Fruit fly (Drosophila melanogaster) whole organism, embryonic: ENCODE data around the gene CG43999.

Experiments
- Abd-B ChIP-seq: fragments of 200-800 bp; sonication (Bioruptor generic); optimal IDR thresholded peaks from 2 replicates; lab custom pipeline; 2018; ENCODE audit warnings: missing biosample characterization, mild to moderate bottlenecking, missing genetic modification characterization, moderate library complexity
- Atf3 ChIP-seq: fragments of 200-800 bp; sonication (Bioruptor generic); optimal IDR thresholded peaks from 3 replicates; lab custom pipeline; 2016; ENCODE audit warnings: missing biosample characterization, missing genetic modification characterization
- Bteb2 ChIP-seq: fragments of 200-800 bp; sonication (Bioruptor generic); optimal IDR thresholded peaks from 2 replicates; lab custom pipeline; 2016; ENCODE audit warnings: missing biosample characterization, missing genetic modification characterization
- CG10462 ChIP-seq: fragments of 200-800 bp; sonication (Bioruptor generic); optimal IDR thresholded peaks from 2 replicates; lab custom pipeline; 2016; ENCODE audit warnings: missing biosample characterization, missing genetic modification characterization
- CG10979 ChIP-seq: fragments of 200-800 bp; sonication (Bioruptor generic); optimal IDR thresholded peaks from 2 replicates; lab custom pipeline; 2018; ENCODE audit warnings: missing biosample characterization, mild to moderate bottlenecking, missing genetic modification characterization, moderate library complexity
- CG11085 ChIP-seq: fragments of 200-800 bp; sonication (Bioruptor generic); IDR thresholded peaks from 2 replicates; pipeline ENCODE4 v1.3.6; 2022; ENCODE audit warnings: missing biosample characterization, missing genetic modification characterization
- CG12236 ChIP-seq: fragments of 200-800 bp; sonication (Bioruptor generic); optimal IDR thresholded peaks from 2 replicates; lab custom pipeline; 2016; ENCODE audit warnings: missing biosample characterization, missing genetic modification characterization
- CG12299 ChIP-seq: fragments of 200-800 bp; sonication (Bioruptor generic); optimal IDR thresholded peaks from 2 replicates; lab custom pipeline; 2018; ENCODE audit warnings: missing biosample characterization, mild to moderate bottlenecking, missing genetic modification characterization
- CG14965 ChIP-seq: fragments of 200-800 bp; sonication (Bioruptor generic); optimal IDR thresholded peaks from 2 replicates; lab custom pipeline; 2016; ENCODE audit warnings: missing biosample characterization, missing genetic modification characterization, borderline replicate concordance
- CG15269 ChIP-seq: fragments of 200-800 bp; sonication (Bioruptor generic); optimal IDR thresholded peaks from 2 replicates; lab custom pipeline; 2018; ENCODE audit warnings: missing biosample characterization, mild to moderate bottlenecking, missing genetic modification characterization, moderate library complexity
- CG31224 ChIP-seq: fragments of 200-800 bp; sonication (Bioruptor generic); IDR thresholded peaks from 2 replicates; pipeline ENCODE4 v1.3.6; 2022; ENCODE audit warnings: missing biosample characterization, missing genetic modification characterization
- CG4424 ChIP-seq: fragments of 200-800 bp; sonication (Bioruptor generic); optimal IDR thresholded peaks from 3 replicates; lab custom pipeline; 2016; ENCODE audit warnings: missing biosample characterization, missing genetic modification characterization
- CG4617 ChIP-seq: fragments of 200-800 bp; sonication (Bioruptor generic); optimal IDR thresholded peaks from 3 replicates; lab custom pipeline; 2016; ENCODE audit warnings: missing biosample characterization, missing genetic modification characterization, borderline replicate concordance
- CG4854 ChIP-seq: fragments of 200-800 bp; sonication (Bioruptor generic); optimal IDR thresholded peaks from 2 replicates; lab custom pipeline; 2016; ENCODE audit warnings: missing biosample characterization, missing genetic modification characterization, inconsistent platforms
- CG5953 ChIP-seq: fragments of 200-800 bp; sonication (Bioruptor generic); IDR thresholded peaks from 2 replicates; pipeline ENCODE4 v1.3.6; 2022; ENCODE audit warnings: missing biosample characterization, missing genetic modification characterization
- CG6175 ChIP-seq: fragments of 200-800 bp; sonication (Bioruptor generic); IDR thresholded peaks from 3 replicates; pipeline ENCODE4 v1.3.6; 2022; ENCODE audit warnings: missing biosample characterization, missing genetic modification characterization
- CG6689 ChIP-seq: fragments of 200-800 bp; sonication (Bioruptor generic); IDR thresholded peaks from 2 replicates; pipeline ENCODE4 v1.3.6; 2022; ENCODE audit warnings: missing biosample characterization, missing genetic modification characterization
- CG7928 ChIP-seq: fragments of 200-800 bp; sonication (Bioruptor generic); optimal IDR thresholded peaks from 2 replicates; lab custom pipeline; 2017; ENCODE audit warnings: missing biosample characterization, mild to moderate bottlenecking, missing genetic modification characterization
- CG8281 ChIP-seq: fragments of 200-800 bp; sonication (Bioruptor generic); optimal IDR thresholded peaks from 2 replicates; lab custom pipeline; 2018; ENCODE audit warnings: missing biosample characterization, mild to moderate bottlenecking, missing genetic modification characterization, moderate library complexity
- CG8388 ChIP-seq: fragments of 200-800 bp; sonication (Bioruptor generic); optimal IDR thresholded peaks from 2 replicates; lab custom pipeline; 2019; ENCODE audit warnings: missing biosample characterization, mild to moderate bottlenecking, missing genetic modification characterization, moderate library complexity
- CkIIα-i1 ChIP-seq: fragments of 200-800 bp; sonication (Bioruptor generic); IDR thresholded peaks from 2 replicates; pipeline ENCODE4 v1.3.6; 2022; ENCODE audit warnings: missing biosample characterization, missing genetic modification characterization
- Deaf1 ChIP-seq: fragments of 200-800 bp; optimal IDR thresholded peaks from 3 replicates; lab custom pipeline; 2019; ENCODE audit warnings: missing biosample characterization, mild to moderate bottlenecking, missing genetic modification characterization, moderate library complexity
- Dfd ChIP-seq, 2 experiments: fragments of >200 bp; optimal IDR thresholded peaks; 2 replicates each; lab custom pipeline; 2017; ENCODE audit warnings: missing biosample characterization in 2 of 2, missing genetic modification characterization in 2 of 2
- Elba2 ChIP-seq: fragments of 200-800 bp; sonication (Bioruptor generic); optimal IDR thresholded peaks from 3 replicates; lab custom pipeline; 2016; ENCODE audit warnings: missing biosample characterization, missing genetic modification characterization
- Hr51 ChIP-seq, 2 experiments: fragments of 200-800 bp; sonication (Bioruptor generic); optimal IDR thresholded peaks; 2 replicates in 1 of 2; 3 replicates in 1 of 2; lab custom pipeline; 2016 to 2018; ENCODE audit warnings: missing biosample characterization in 2 of 2, missing genetic modification characterization in 2 of 2, mild to moderate bottlenecking in 1 of 2, moderate library complexity in 1 of 2
- Jarid2 ChIP-seq: fragments of 200-800 bp; sonication (Bioruptor generic); optimal IDR thresholded peaks from 3 replicates; lab custom pipeline; 2017; ENCODE audit warnings: mild to moderate bottlenecking, missing biosample characterization, missing genetic modification reagents, missing genetic modification characterization
- MBD-R2 ChIP-seq: fragments of 200-800 bp; sonication (Bioruptor generic); IDR thresholded peaks from 2 replicates; pipeline ENCODE4 v1.3.6; 2022; ENCODE audit warnings: missing biosample characterization, missing genetic modification characterization
- Mad ChIP-seq: fragments of 200-800 bp; sonication (Bioruptor generic); optimal IDR thresholded peaks from 2 replicates; lab custom pipeline; 2016; ENCODE audit warnings: missing biosample characterization, missing genetic modification characterization
- NC2β ChIP-seq: fragments of 200-800 bp; sonication (Bioruptor generic); optimal IDR thresholded peaks from 2 replicates; lab custom pipeline; 2016; ENCODE audit warnings: missing biosample characterization, missing genetic modification characterization
- Nf-YA ChIP-seq: fragments of 200-800 bp; sonication (Bioruptor generic); IDR thresholded peaks from 2 replicates; pipeline ENCODE4 v1.3.6; 2022; ENCODE audit warnings: missing biosample characterization, missing genetic modification characterization
- Nf-YB ChIP-seq: fragments of 200-800 bp; sonication (Bioruptor generic); optimal IDR thresholded peaks from 3 replicates; lab custom pipeline; 2019; ENCODE audit warnings: missing biosample characterization, mild to moderate bottlenecking, missing genetic modification characterization, moderate library complexity
- Ravus ChIP-seq: fragments of 200-800 bp; sonication (Bioruptor generic); IDR thresholded peaks from 2 replicates; pipeline ENCODE4 v1.3.6; 2022; ENCODE audit warnings: missing biosample characterization, missing genetic modification characterization
- Stat92E ChIP-seq, 3 experiments: fragments of >200 bp in 2 of 3; fragments of 200-800 bp in 1 of 3; sonication (Bioruptor generic) in 1 of 3; optimal IDR thresholded peaks; 2 replicates each; lab custom pipeline; 2017 to 2019; ENCODE audit warnings: missing biosample characterization in 3 of 3, missing genetic modification characterization in 3 of 3, mild to moderate bottlenecking in 1 of 3, moderate library complexity in 1 of 3
- Taf1 ChIP-seq: fragments of 200-800 bp; sonication (Bioruptor generic); IDR thresholded peaks from 2 replicates; pipeline ENCODE4 v1.3.6; 2022; ENCODE audit warnings: missing biosample characterization, missing genetic modification characterization
- YL-1 ChIP-seq: fragments of 200-800 bp; sonication (Bioruptor generic); optimal IDR thresholded peaks from 3 replicates; lab custom pipeline; 2017; ENCODE audit warnings: missing biosample characterization, mild to moderate bottlenecking, missing genetic modification characterization
- bcd ChIP-seq: fragments of 200-800 bp; sonication (Bioruptor generic); optimal IDR thresholded peaks from 2 replicates; lab custom pipeline; 2017; ENCODE audit warnings: missing biosample characterization, mild to moderate bottlenecking, missing genetic modification characterization
- bigmax ChIP-seq: fragments of 200-800 bp; sonication (Bioruptor generic); optimal IDR thresholded peaks from 2 replicates; lab custom pipeline; 2018; ENCODE audit warnings: missing biosample characterization, mild to moderate bottlenecking, missing genetic modification characterization
- cato ChIP-seq: fragments of 200-800 bp; sonication (Bioruptor generic); optimal IDR thresholded peaks from 2 replicates; lab custom pipeline; 2016; ENCODE audit warnings: missing biosample characterization, missing genetic modification characterization, borderline replicate concordance
- chm ChIP-seq: fragments of 200-800 bp; sonication (Bioruptor generic); IDR thresholded peaks from 2 replicates; pipeline ENCODE4 v1.3.6; 2022; ENCODE audit warnings: missing biosample characterization, missing genetic modification characterization
- dan ChIP-seq: fragments of 200-800 bp; sonication (Bioruptor generic); IDR thresholded peaks from 2 replicates; pipeline ENCODE4 v1.3.6; 2022; ENCODE audit warnings: missing biosample characterization, missing genetic modification characterization
- hkb ChIP-seq, 2 experiments: fragments of 200-800 bp in 1 of 2; fragments of >200 bp in 1 of 2; sonication (Bioruptor generic) in 1 of 2; IDR thresholded peaks in 1 of 2; optimal IDR thresholded peaks in 1 of 2; 2 replicates each; pipeline versions ENCODE4 v1.3.6 to Lab custom; 2017 to 2022; ENCODE audit warnings: missing biosample characterization in 1 of 2, missing genetic modification characterization in 1 of 2
- insv ChIP-seq, 2 experiments: fragments of 200-800 bp; sonication (Bioruptor generic); optimal IDR thresholded peaks; 3 replicates each; lab custom pipeline; 2016 to 2018; ENCODE audit warnings: missing biosample characterization in 2 of 2, missing genetic modification characterization in 2 of 2
- kah ChIP-seq: fragments of 200-800 bp; sonication (Bioruptor generic); optimal IDR thresholded peaks from 2 replicates; lab custom pipeline; 2018; ENCODE audit warnings: missing biosample characterization, mild to moderate bottlenecking, missing genetic modification characterization
- luna ChIP-seq: fragments of 200-800 bp; sonication (Bioruptor generic); optimal IDR thresholded peaks from 2 replicates; lab custom pipeline; 2016; ENCODE audit warnings: missing biosample characterization, missing genetic modification characterization
- pan ChIP-seq, 4 experiments: fragments of >200 bp in 3 of 4; fragments of 200-800 bp in 1 of 4; sonication (Bioruptor generic) in 1 of 4; optimal IDR thresholded peaks in 3 of 4; IDR thresholded peaks in 1 of 4; 2 replicates each; pipeline versions ENCODE4 v1.3.6 to Lab custom; 2017 to 2022; ENCODE audit warnings: missing biosample characterization in 2 of 4, missing genetic modification characterization in 2 of 4, mixed read lengths in 1 of 4
- peb ChIP-seq: fragments of 200-800 bp; sonication (Bioruptor generic); IDR thresholded peaks from 2 replicates; pipeline ENCODE4 v1.3.6; 2022; ENCODE audit warnings: missing biosample characterization, missing genetic modification characterization
- pum ChIP-seq: fragments of 200-800 bp; sonication (Bioruptor generic); optimal IDR thresholded peaks from 2 replicates; lab custom pipeline; 2016; ENCODE audit warnings: missing biosample characterization, missing genetic modification characterization
- ssp ChIP-seq: fragments of 200-800 bp; sonication (Bioruptor generic); IDR thresholded peaks from 2 replicates; pipeline ENCODE4 v1.3.6; 2022; ENCODE audit warnings: missing biosample characterization, missing genetic modification characterization
- sug ChIP-seq: fragments of 200-800 bp; optimal IDR thresholded peaks from 2 replicates; lab custom pipeline; 2019; ENCODE audit warnings: missing biosample characterization, mild to moderate bottlenecking, missing genetic modification characterization, moderate library complexity
- vfl ChIP-seq: fragments of 200-800 bp; sonication (Bioruptor generic); optimal IDR thresholded peaks from 2 replicates; lab custom pipeline; 2016; ENCODE audit warnings: missing biosample characterization, missing genetic modification characterization

The CG43999 gene

DNA sequence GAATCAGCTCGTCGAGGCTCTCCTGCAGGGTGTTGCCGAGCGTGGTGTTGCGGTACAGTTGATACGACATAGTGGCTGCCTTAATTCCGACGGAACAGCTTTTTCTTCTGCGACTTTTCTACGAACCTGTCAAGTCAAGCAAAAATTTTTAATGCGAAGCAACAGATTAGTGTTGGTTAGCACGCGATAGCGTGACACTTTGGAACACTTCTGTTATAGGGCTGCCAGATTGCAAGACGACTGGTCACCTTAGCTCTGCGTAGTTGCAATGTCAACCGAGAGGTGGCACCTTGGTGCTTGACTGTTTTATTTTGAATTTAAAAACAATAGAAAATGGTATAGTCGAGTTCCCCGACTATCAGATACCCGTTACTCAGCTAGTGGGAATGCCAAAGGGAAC lies 37.9 kb downstream of the CG43999 start, which contains the start of gene TfIIA-S (continued):
- no peak for TF ChIP-seq CG8388
- TF ChIP-seq CG15269, result peak; percentile 31
- no peak for TF ChIP-seq Deaf1 (tag; lab: Kevin White, UChicago)
- peak; percentile 92 for TF ChIP-seq YL-1 (GFP tag; lab: Kevin White, UChicago)
- no peak for TF ChIP-seq CG5953 (GFP tag; lab: Robert Waterston, UW)
- TF ChIP-seq CG10462 (GFP tag; lab: Kevin White, UChicago), result no peak
- TF ChIP-seq CG31224 (GFP tag; lab: Robert Waterston, UW), result no peak
- peak; percentile 78 for TF ChIP-seq sug (tag; lab: Kevin White, UChicago)
- peak; percentile 66 for TF ChIP-seq CG4424
- no peak for TF ChIP-seq CG8281
- peak; percentile 66 for TF ChIP-seq CG12236
- no peak for TF ChIP-seq CG6175
- no peak for TF ChIP-seq Taf1
- peak; percentile 71 for TF ChIP-seq luna (GFP tag; lab: Kevin White, UChicago)
- peak in 1 of 2 experiments; percentile 44 for TF ChIP-seq insv (GFP tag; optimal IDR thresholded peaks at IDR 0.05; lab: Kevin White, UChicago)
- peak; percentile 34 for TF ChIP-seq Elba2 (GFP tag; lab: Kevin White, UChicago)
- peak; percentile 68 for TF ChIP-seq CG4854 (GFP tag; lab: Kevin White, UChicago)
- no peak for TF ChIP-seq CG11085
- peak; percentile 62 for TF ChIP-seq Abd-B (GFP tag; lab: Kevin White, UChicago)
- TF ChIP-seq pan (optimal IDR thresholded peaks at IDR 0.05; lab: Kevin White, UChicago), result no peak
- TF ChIP-seq pan (GFP tag; optimal IDR thresholded peaks at IDR 0.05 in 1 of 2, IDR thresholded peaks at IDR 0.05 in 1 of 2), result no peak
- TF ChIP-seq Stat92E (GFP tag; optimal IDR thresholded peaks at IDR 0.05; lab: Kevin White, UChicago), result no peak
- TF ChIP-seq ssp, result no peak
- peak; percentile 80 for TF ChIP-seq Mad (GFP tag; lab: Kevin White, UChicago)
- TF ChIP-seq CG12299 (tag; lab: Kevin White, UChicago), result no peak
- peak; percentile 55 for TF ChIP-seq hkb (optimal IDR thresholded peaks at IDR 0.05; lab: Kevin White, UChicago)
- no peak for TF ChIP-seq hkb (GFP tag; IDR thresholded peaks at IDR 0.05; lab: Robert Waterston, UW)
- no peak for TF ChIP-seq Ravus (GFP tag; lab: Robert Waterston, UW)
- no peak for TF ChIP-seq chm (GFP tag; lab: Robert Waterston, UW)
- peak; percentile 38 for TF ChIP-seq CG14965
- no peak for TF ChIP-seq Nf-YA (GFP tag; lab: Robert Waterston, UW)
- TF ChIP-seq MBD-R2, result no peak
- TF ChIP-seq Bteb2 (GFP tag; lab: Kevin White, UChicago), result peak; percentile 74
- TF ChIP-seq NC2β (GFP tag; lab: Kevin White, UChicago), result peak; percentile 75
- TF ChIP-seq CkIIα-i1 (GFP tag; lab: Robert Waterston, UW), result no peak
- TF ChIP-seq bigmax (GFP tag; lab: Kevin White, UChicago), result peak; percentile 58
- TF ChIP-seq bcd (GFP tag; lab: Kevin White, UChicago), result peak; percentile 85
- peak in 1 of 2 experiments; percentile 83 for TF ChIP-seq Hr51 (GFP tag; optimal IDR thresholded peaks at IDR 0.05; lab: Kevin White, UChicago)
- TF ChIP-seq peb (GFP tag; lab: Robert Waterston, UW), result no peak
- TF ChIP-seq dan, result no peak
- TF ChIP-seq cato (GFP tag; lab: Kevin White, UChicago), result peak; percentile 30
- TF ChIP-seq CG6689, result no peak
- peak; percentile 60 for TF ChIP-seq Jarid2 (GFP tag; lab: Kevin White, UChicago)
- TF ChIP-seq kah (GFP tag; lab: Kevin White, UChicago), result no peak
- peak; percentile 88 for TF ChIP-seq vfl (GFP tag; lab: Kevin White, UChicago)
- TF ChIP-seq Nf-YB (GFP tag; lab: Kevin White, UChicago), result peak; percentile 24
- no peak for TF ChIP-seq Dfd (GFP tag; optimal IDR thresholded peaks at IDR 0.05; lab: Kevin White, UChicago)
- TF ChIP-seq Atf3, result peak; percentile 75
- peak; percentile 94 for TF ChIP-seq CG4617 (GFP tag; lab: Kevin White, UChicago)
- peak; percentile 90 for TF ChIP-seq CG10979 (tag; lab: Kevin White, UChicago)
- TF ChIP-seq CG7928 (GFP tag; lab: Kevin White, UChicago), result peak; percentile 54
- peak; percentile 74 for TF ChIP-seq pum (GFP tag; lab: Kevin White, UChicago)
